Fruit fly (Drosophila melanogaster): ENCODE measurements around the gene Gcna.

Gcna gene

dm6 chrX:1901605-1902136, 36.0 kb upstream of the Gcna start, which contains the start of gene Ldaf1:
Gene Ldaf1 (minus strand): TSS chrX:1901911.
- TF ChIP-seq ovo (GFP tag; optimal IDR thresholded peaks at IDR 0.05) (peak; percentile 9), CG12768 (GFP tag; optimal IDR thresholded peaks at IDR 0.05) (no peak), Hr96 (GFP tag; optimal IDR thresholded peaks at IDR 0.05) (no peak), cic (GFP tag; optimal IDR thresholded peaks at IDR 0.05) (no peak), CG7101 (tag; optimal IDR thresholded peaks at IDR 0.05) (peak; percentile 28), tj (GFP tag; optimal IDR thresholded peaks at IDR 0.05) (no peak), CG5204 (GFP tag; optimal IDR thresholded peaks at IDR 0.05) (no peak)

dm6 chrX:1900123-1900818, 34.6 kb upstream of the Gcna start, which contains the start of gene arm:
Gene arm (minus strand): TSS chrX:1900646.
- peak; percentile 11 for TF ChIP-seq bab1 (GFP tag; optimal IDR thresholded peaks at IDR 0.05)
- TF ChIP-seq Clk (GFP tag; optimal IDR thresholded peaks at IDR 0.05) = no peak
- TF ChIP-seq CG1620 (GFP tag; optimal IDR thresholded peaks at IDR 0.05) = peak; percentile 56
- peak; percentile 14 for TF ChIP-seq CG7101 (tag; optimal IDR thresholded peaks at IDR 0.05)
- TF ChIP-seq CG11617 (GFP tag; optimal IDR thresholded peaks at IDR 0.05) = peak; percentile 41
- peak; percentile 49 for TF ChIP-seq Mnt (GFP tag; optimal IDR thresholded peaks at IDR 0.05)
- TF ChIP-seq toe (GFP tag; optimal IDR thresholded peaks at IDR 0.05) = peak; percentile 35
- TF ChIP-seq CG5204 (GFP tag; optimal IDR thresholded peaks at IDR 0.05) = no peak
- peak; percentile 56 for TF ChIP-seq Crg-1 (GFP tag; optimal IDR thresholded peaks at IDR 0.05)

dm6 chrX:1899445-1900085, 33.9 kb upstream of the Gcna start:
- TF ChIP-seq CG1620 (GFP tag; optimal IDR thresholded peaks at IDR 0.05) (no peak), ovo (GFP tag; optimal IDR thresholded peaks at IDR 0.05) (no peak), Crg-1 (GFP tag; optimal IDR thresholded peaks at IDR 0.05) (no peak), CG14711 (tag; optimal IDR thresholded peaks at IDR 0.05) (peak; percentile 94), Hr96 (GFP tag; optimal IDR thresholded peaks at IDR 0.05) (no peak), bab1 (GFP tag; optimal IDR thresholded peaks at IDR 0.05) (no peak)

- TF ChIP-seq pad (GFP tag; optimal IDR thresholded peaks at IDR 0.05) (no peak), CG11617 (GFP tag; optimal IDR thresholded peaks at IDR 0.05) (no peak), Mnt (GFP tag; optimal IDR thresholded peaks at IDR 0.05) (no peak), CG14711 (tag; optimal IDR thresholded peaks at IDR 0.05) (no peak), ovo (GFP tag; optimal IDR thresholded peaks at IDR 0.05) (no peak), cic (GFP tag; optimal IDR thresholded peaks at IDR 0.05) (no peak), bab1 (GFP tag; optimal IDR thresholded peaks at IDR 0.05) (no peak), Crg-1 (GFP tag; optimal IDR thresholded peaks at IDR 0.05) (no peak), CG7101 (tag; optimal IDR thresholded peaks at IDR 0.05) (no peak), toe (GFP tag; optimal IDR thresholded peaks at IDR 0.05) (no peak), CG1620 (GFP tag; optimal IDR thresholded peaks at IDR 0.05) (no peak), Hr96 (GFP tag; optimal IDR thresholded peaks at IDR 0.05) (no peak), CG33017 (tag; optimal IDR thresholded peaks at IDR 0.05) (no peak), Clk (GFP tag; optimal IDR thresholded peaks at IDR 0.05) (no peak), CG7045 (GFP tag; optimal IDR thresholded peaks at IDR 0.05) (no peak)
Observed at dm6 chrX:1897384-1897783, 31.7 kb upstream of the Gcna start.

dm6 chrX:1893532-1893931, 27.9 kb upstream of the Gcna start:
- TF ChIP-seq cic (GFP tag; optimal IDR thresholded peaks at IDR 0.05) = peak; percentile 8
- TF ChIP-seq ovo (GFP tag; optimal IDR thresholded peaks at IDR 0.05) = no peak

dm6 chrX:1889926-1890325, 24.3 kb upstream of the Gcna start, which contains the start of the genes trr and mRpL16:
Gene trr (minus strand): TSS chrX:1889950.
Gene mRpL16 (plus strand): TSS chrX:1890256.
- TF ChIP-seq kay (GFP tag; ENCODE audit: borderline replicate concordance) (no peak), Mnt (GFP tag; optimal IDR thresholded peaks at IDR 0.05) (peak; percentile 65), Hr96 (GFP tag; optimal IDR thresholded peaks at IDR 0.05) (no peak), bab1 (GFP tag; optimal IDR thresholded peaks at IDR 0.05) (peak; percentile 81), Crg-1 (GFP tag; optimal IDR thresholded peaks at IDR 0.05) (peak; percentile 18), CG5204 (GFP tag; optimal IDR thresholded peaks at IDR 0.05) (no peak), CG1620 (GFP tag; optimal IDR thresholded peaks at IDR 0.05) (peak; percentile 53), CG7045 (GFP tag; optimal IDR thresholded peaks at IDR 0.05) (no peak), CG33017 (tag; optimal IDR thresholded peaks at IDR 0.05) (peak; percentile 7), CG14711 (tag; optimal IDR thresholded peaks at IDR 0.05) (peak; percentile 54), CG12768 (GFP tag; optimal IDR thresholded peaks at IDR 0.05) (no peak), CG11617 (GFP tag; optimal IDR thresholded peaks at IDR 0.05) (peak; percentile 64), toe (GFP tag; optimal IDR thresholded peaks at IDR 0.05) (no peak), cnc (optimal IDR thresholded peaks at IDR 0.05) (no peak), tj (GFP tag; optimal IDR thresholded peaks at IDR 0.05) (peak; percentile 49), Clk (GFP tag; optimal IDR thresholded peaks at IDR 0.05) (no peak), ovo (GFP tag; optimal IDR thresholded peaks at IDR 0.05) (no peak), cic (GFP tag; optimal IDR thresholded peaks at IDR 0.05) (no peak), CG7101 (tag; optimal IDR thresholded peaks at IDR 0.05) (peak; percentile 64), pad (GFP tag; optimal IDR thresholded peaks at IDR 0.05) (peak; percentile 57)
